Worm (Caenorhabditis elegans): ENCODE measurements around the gene fbxb-58.

fbxb-58 gene

ce11 chrX:1643442-1644096 lies 15.6 kb downstream of the fbxb-58 start (continued):
- TF ChIP-seq snpc-4 (GFP tag; optimal IDR thresholded peaks at IDR 0.05): peak; percentile 56
- TF ChIP-seq snpc-4 (tag; optimal IDR thresholded peaks at IDR 0.05): peak in 1 of 4 experiments; percentile 26
- no peak for TF ChIP-seq F23B12.7 (tag; optimal IDR thresholded peaks at IDR 0.05; ENCODE audit: insufficient read depth)
- no peak for TF ChIP-seq ceh-58 (GFP tag; IDR thresholded peaks at IDR 0.05)
- peak; percentile 54 for TF ChIP-seq tbp1 (GFP tag; optimal IDR thresholded peaks at IDR 0.05)
- no peak for TF ChIP-seq ama-1 (optimal IDR thresholded peaks at IDR 0.05)
- TF ChIP-seq ama-1 (GFP tag; optimal IDR thresholded peaks at IDR 0.05): peak in 1 of 2 experiments; percentile 47
- peak; percentile 29 for TF ChIP-seq efl-1 (GFP tag; optimal IDR thresholded peaks at IDR 0.05)
- TF ChIP-seq ztf-22 (GFP tag; optimal IDR thresholded peaks at IDR 0.05): no peak
- no peak for TF ChIP-seq Y56A3A.18 (GFP tag; IDR thresholded peaks at IDR 0.05)
- no peak for TF ChIP-seq athp-1 (tag; optimal IDR thresholded peaks at IDR 0.05)
- no peak for TF ChIP-seq rcor-1 (GFP tag; IDR thresholded peaks at IDR 0.05)
- no peak for TF ChIP-seq ceh-27 (GFP tag; optimal IDR thresholded peaks at IDR 0.05)
- TF ChIP-seq nfya-2 (GFP tag; IDR thresholded peaks at IDR 0.05): no peak
- TF ChIP-seq tlf-1 (GFP tag; optimal IDR thresholded peaks at IDR 0.05): no peak
- no peak for TF ChIP-seq mcd-1 (GFP tag; IDR thresholded peaks at IDR 0.05)
- no peak for TF ChIP-seq repo-1 (tag; optimal IDR thresholded peaks at IDR 0.05)
- no peak for TF ChIP-seq mxl-1 (tag; optimal IDR thresholded peaks at IDR 0.05)
- no peak for TF ChIP-seq pha-4 (tag; optimal IDR thresholded peaks at IDR 0.05)
- TF ChIP-seq Y95B8A.8 (GFP tag; IDR thresholded peaks at IDR 0.05): no peak
- TF ChIP-seq nhr-120 (GFP tag; IDR thresholded peaks at IDR 0.05): no peak
- TF ChIP-seq pbrm-1 (GFP tag; IDR thresholded peaks at IDR 0.05): no peak
- no peak for TF ChIP-seq lin-54 (GFP tag; optimal IDR thresholded peaks at IDR 0.05)
- no peak for TF ChIP-seq ccch-3 (GFP tag; optimal IDR thresholded peaks at IDR 0.05)
- no peak for TF ChIP-seq T26A5.8 (tag; optimal IDR thresholded peaks at IDR 0.05)
- TF ChIP-seq lin-35 (GFP tag; optimal IDR thresholded peaks at IDR 0.05): peak in 1 of 3 experiments; percentile 35
- TF ChIP-seq ets-4 (GFP tag; optimal IDR thresholded peaks at IDR 0.05): no peak
- no peak for TF ChIP-seq cebp-2 (GFP tag; IDR thresholded peaks at IDR 0.05)
- TF ChIP-seq madf-3 (GFP tag; IDR thresholded peaks at IDR 0.05): no peak
- TF ChIP-seq D2030.7 (GFP tag; IDR thresholded peaks at IDR 0.05): no peak
- no peak for TF ChIP-seq cebp-1 (GFP tag; IDR thresholded peaks at IDR 0.05)
- no peak for TF ChIP-seq cebp-1 (tag; optimal IDR thresholded peaks at IDR 0.05)
- no peak for TF ChIP-seq rec-8 (tag; optimal IDR thresholded peaks at IDR 0.05)
- no peak for TF ChIP-seq tbx-9 (tag; optimal IDR thresholded peaks at IDR 0.05; ENCODE audit: borderline replicate concordance)
- peak; percentile 66 for TF ChIP-seq snpc-1.3 (tag; optimal IDR thresholded peaks at IDR 0.05; ENCODE audit: insufficient read depth)
- no peak for TF ChIP-seq ztf-26 (tag; optimal IDR thresholded peaks at IDR 0.05)
- TF ChIP-seq ztf-18 (tag; optimal IDR thresholded peaks at IDR 0.05): no peak
- no peak for TF ChIP-seq mel-28 (tag; optimal IDR thresholded peaks at IDR 0.05; ENCODE audit: borderline replicate concordance)
- no peak for TF ChIP-seq F57A8.1 (GFP tag; optimal IDR thresholded peaks at IDR 0.05)
- TF ChIP-seq lag-1 (GFP tag; IDR thresholded peaks at IDR 0.05): no peak
- TF ChIP-seq C06A6.2 (GFP tag; conservative IDR thresholded peaks at IDR 0.05): no peak
- TF ChIP-seq ceh-91 (GFP tag; IDR thresholded peaks at IDR 0.05): no peak
- no peak for TF ChIP-seq ceh-79 (tag; optimal IDR thresholded peaks at IDR 0.05)
- TF ChIP-seq nfya-1 (tag; optimal IDR thresholded peaks at IDR 0.05; ENCODE audit: borderline replicate concordance, insufficient read depth): no peak
- TF ChIP-seq nfyb-1 (GFP tag; IDR thresholded peaks at IDR 0.05): no peak
- TF ChIP-seq F49E8.2 (tag; optimal IDR thresholded peaks at IDR 0.05; ENCODE audit: insufficient read depth): no peak
- no peak for TF ChIP-seq hrde-1 (tag; optimal IDR thresholded peaks at IDR 0.05; ENCODE audit: borderline replicate concordance)
- TF ChIP-seq somi-1 (GFP tag; optimal IDR thresholded peaks at IDR 0.05): peak; percentile 2

Data from whole organism, young adult.